Fruit fly (Drosophila melanogaster): ENCODE data around the gene Idgf2.

The Idgf2 gene

DNA sequence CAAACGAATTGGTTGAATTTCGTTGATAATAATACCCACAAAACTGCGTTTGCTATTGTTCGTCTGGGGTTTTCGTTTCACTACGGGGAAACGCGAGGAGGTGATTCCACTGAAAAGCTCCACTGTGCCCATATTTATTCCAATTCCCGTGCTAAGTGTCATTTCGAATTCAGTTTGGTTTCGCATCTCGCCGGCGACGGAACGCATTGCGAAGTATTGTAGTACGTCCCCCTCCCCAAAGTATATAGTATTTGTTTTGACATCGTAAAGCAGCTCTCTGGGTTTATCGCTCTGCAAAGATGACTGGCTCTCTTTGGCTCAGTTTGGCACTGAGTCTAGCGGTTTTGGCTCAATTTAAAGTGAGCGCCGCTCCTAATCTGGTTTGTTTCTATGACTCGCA is 3.8 kb downstream of the Idgf2 start, which contains the start of gene Idgf3 (continued):
- TF ChIP-seq h (optimal IDR thresholded peaks at IDR 0.05), result no peak
- no peak for TF ChIP-seq Atf-2 (GFP tag; optimal IDR thresholded peaks at IDR 0.05)
- no peak for TF ChIP-seq CG12659 (GFP tag; optimal IDR thresholded peaks at IDR 0.05)
- TF ChIP-seq Mad (GFP tag; optimal IDR thresholded peaks at IDR 0.05), result no peak
- TF ChIP-seq Fer2 (tag; optimal IDR thresholded peaks at IDR 0.05), result no peak
- no peak for TF ChIP-seq CG2712 (tag; optimal IDR thresholded peaks at IDR 0.05)
- TF ChIP-seq run (tag; optimal IDR thresholded peaks at IDR 0.05), result no peak
- TF ChIP-seq dmrt11E (tag; optimal IDR thresholded peaks at IDR 0.05), result no peak
- no peak for TF ChIP-seq ttk (GFP tag; IDR thresholded peaks at IDR 0.05)
- TF ChIP-seq bab2 (GFP tag; optimal IDR thresholded peaks at IDR 0.05), result no peak
- TF ChIP-seq Oli (tag; optimal IDR thresholded peaks at IDR 0.05), result no peak
- TF ChIP-seq Myb (GFP tag; optimal IDR thresholded peaks at IDR 0.05), result no peak
- TF ChIP-seq CG7745 (tag; optimal IDR thresholded peaks at IDR 0.05), result no peak
- TF ChIP-seq ci (GFP tag; IDR thresholded peaks at IDR 0.05), result no peak
- no peak for TF ChIP-seq CG7987 (GFP tag; optimal IDR thresholded peaks at IDR 0.05)

- TF ChIP-seq CG4360 (GFP tag; IDR thresholded peaks at IDR 0.05) (no peak), Taf1 (GFP tag; IDR thresholded peaks at IDR 0.05) (no peak), schlank (tag; optimal IDR thresholded peaks at IDR 0.05) (peak; percentile 36), HLHmδ (GFP tag; optimal IDR thresholded peaks at IDR 0.05) (no peak), Fer1 (GFP tag; optimal IDR thresholded peaks at IDR 0.05) (no peak), tgo (GFP tag; IDR thresholded peaks at IDR 0.05) (no peak), CG2199 (GFP tag; IDR thresholded peaks at IDR 0.05) (no peak), slbo (GFP tag; IDR thresholded peaks at IDR 0.05) (no peak), sisA (GFP tag; IDR thresholded peaks at IDR 0.05) (no peak), Sin3A (optimal IDR thresholded peaks at IDR 0.05) (no peak), CG6813 (GFP tag; optimal IDR thresholded peaks at IDR 0.05) (peak; percentile 3), psq (GFP tag; optimal IDR thresholded peaks at IDR 0.05) (no peak), caup (GFP tag; optimal IDR thresholded peaks at IDR 0.05; ENCODE audit: severe bottlenecking) (peak; percentile 7), Neu2 (GFP tag; optimal IDR thresholded peaks at IDR 0.05; ENCODE audit: borderline replicate concordance) (no peak), Hmr (GFP tag; optimal IDR thresholded peaks at IDR 0.05) (peak; percentile 36), gsb-n (tag; optimal IDR thresholded peaks at IDR 0.05) (no peak), Atf3 (GFP tag; optimal IDR thresholded peaks at IDR 0.05) (no peak), oc (tag; optimal IDR thresholded peaks at IDR 0.05) (no peak), shn (GFP tag; optimal IDR thresholded peaks at IDR 0.05) (no peak), Oli (tag; optimal IDR thresholded peaks at IDR 0.05) (no peak), kay (GFP tag; optimal IDR thresholded peaks at IDR 0.05) (no peak), CG13287 (GFP tag; IDR thresholded peaks at IDR 0.05; ENCODE audit: partially characterized antibody) (no peak), CG7556 (GFP tag; optimal IDR thresholded peaks at IDR 0.05) (no peak), Lim3 (GFP tag; IDR thresholded peaks at IDR 0.05) (no peak), CG8290 (GFP tag; optimal IDR thresholded peaks at IDR 0.05) (no peak), CG8290 (tag; optimal IDR thresholded peaks at IDR 0.05) (peak in 1 of 2 experiments; percentile 56), CG1603 (tag; optimal IDR thresholded peaks at IDR 0.05) (peak; percentile 18), vfl (GFP tag; optimal IDR thresholded peaks at IDR 0.05) (no peak), CG2120 (GFP tag; optimal IDR thresholded peaks at IDR 0.05) (no peak), CG4282 (GFP tag; optimal IDR thresholded peaks at IDR 0.05) (no peak), CG18764 (GFP tag; optimal IDR thresholded peaks at IDR 0.05) (no peak), CG7928 (GFP tag; optimal IDR thresholded peaks at IDR 0.05) (no peak), CG10267 (tag; optimal IDR thresholded peaks at IDR 0.05) (no peak), CG34376 (GFP tag; optimal IDR thresholded peaks at IDR 0.05) (no peak), CG10209 (GFP tag; optimal IDR thresholded peaks at IDR 0.05) (peak; percentile 4), Pdp1 (GFP tag; optimal IDR thresholded peaks at IDR 0.05) (peak in 1 of 2 experiments; percentile 80), lab (GFP tag; optimal IDR thresholded peaks at IDR 0.05) (peak; percentile 54), Ets65A (GFP tag) (no peak)
Measured at dm6 chr2L:16451858-16452257, 4.7 kb downstream of the Idgf2 start.

Data from whole organism, embryonic.